Comparison of ENCODE assay signal across 1 fruit fly cellular context in the genomic region with DNA sequence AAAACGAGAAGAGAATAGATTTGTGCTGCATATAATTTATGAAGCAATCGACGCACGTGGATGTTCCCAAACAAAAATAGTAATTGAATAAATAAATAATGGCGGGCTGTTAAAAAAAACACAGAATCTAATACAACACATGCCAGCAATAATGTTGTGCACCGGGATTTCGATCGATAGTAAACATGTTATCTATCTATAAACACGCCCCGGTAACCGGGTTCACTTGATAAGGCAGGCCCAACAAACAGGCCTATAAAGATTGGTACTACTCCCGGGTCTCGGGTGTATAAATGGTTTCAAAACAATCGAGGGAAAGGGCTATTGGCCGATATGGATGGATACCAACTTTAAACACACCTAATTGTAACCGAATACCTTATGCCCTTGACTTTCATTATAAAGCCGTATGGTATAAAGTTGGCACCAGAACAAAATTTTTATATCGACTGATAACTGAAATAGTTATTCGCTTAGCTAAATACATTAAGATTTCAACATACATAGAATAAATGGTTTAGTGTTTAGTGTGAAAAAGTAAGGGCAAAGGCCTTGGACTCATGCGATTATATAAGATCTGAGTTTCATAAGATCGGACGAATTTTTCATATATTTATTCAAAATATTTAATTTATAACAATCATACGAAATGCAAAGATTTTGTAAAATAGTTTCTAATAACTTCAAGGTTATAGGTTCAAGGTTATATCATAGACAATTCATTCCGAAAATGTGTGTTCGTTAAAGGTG.
TF ChIP-seq lines count a peak whose summit lies in the region.

No protein-coding gene starts in this region.

TF ChIP-seq in whole organism, embryonic, 481 proteins besides CTCF, POLR2A, EP300 and RAD21 (continued from another document and continues in another):
- TF ChIP-seq CG18764 (GFP tag; optimal IDR thresholded peaks at IDR 0.05; lab: Kevin White, UChicago) (no peak), CG17359 (tag; optimal IDR thresholded peaks at IDR 0.05; lab: Kevin White, UChicago) (no peak), HmgZ (tag; optimal IDR thresholded peaks at IDR 0.05; lab: Kevin White, UChicago) (no peak), twi (tag; optimal IDR thresholded peaks at IDR 0.05; lab: Kevin White, UChicago) (peak; percentile 80), MTF-1 (GFP tag; optimal IDR thresholded peaks at IDR 0.05; lab: Kevin White, UChicago; ENCODE audit: borderline replicate concordance) (no peak), CG14667 (GFP tag; IDR thresholded peaks at IDR 0.05; lab: Robert Waterston, UW) (no peak), HLHmδ (GFP tag; optimal IDR thresholded peaks at IDR 0.05; lab: Kevin White, UChicago) (no peak), mirr (GFP tag; optimal IDR thresholded peaks at IDR 0.05; lab: Kevin White, UChicago) (peak; percentile 82), da (GFP tag; optimal IDR thresholded peaks at IDR 0.05; lab: Kevin White, UChicago) (no peak), Fer3 (tag; optimal IDR thresholded peaks at IDR 0.05; lab: Kevin White, UChicago) (no peak), Dek (tag; optimal IDR thresholded peaks at IDR 0.05; lab: Kevin White, UChicago) (no peak), CG2116 (GFP tag; optimal IDR thresholded peaks at IDR 0.05; lab: Kevin White, UChicago) (no peak), CG32532 (GFP tag; IDR thresholded peaks at IDR 0.05; lab: Robert Waterston, UW) (no peak), Sox100B (GFP tag; optimal IDR thresholded peaks at IDR 0.05; lab: Kevin White, UChicago) (no peak), ind (GFP tag; optimal IDR thresholded peaks at IDR 0.05; lab: Kevin White, UChicago) (no peak), CG9932 (GFP tag; IDR thresholded peaks at IDR 0.05; lab: Robert Waterston, UW) (no peak), sob (GFP tag; IDR thresholded peaks at IDR 0.05; lab: Robert Waterston, UW) (no peak), CG34422 (GFP tag; IDR thresholded peaks at IDR 0.05; lab: Robert Waterston, UW) (no peak), CG31388 (GFP tag; optimal IDR thresholded peaks at IDR 0.05; lab: Kevin White, UChicago) (no peak), tup (GFP tag; optimal IDR thresholded peaks at IDR 0.05; lab: Kevin White, UChicago) (no peak), trh (GFP tag; optimal IDR thresholded peaks at IDR 0.05; lab: Kevin White, UChicago) (no peak), vnd (GFP tag; IDR thresholded peaks at IDR 0.05; lab: Robert Waterston, UW; ENCODE audit: partially characterized antibody) (no peak), ase (GFP tag; IDR thresholded peaks at IDR 0.05; lab: Robert Waterston, UW) (no peak), CG11456 (GFP tag; IDR thresholded peaks at IDR 0.05; lab: Robert Waterston, UW) (no peak), CG17802 (tag; optimal IDR thresholded peaks at IDR 0.05; lab: Kevin White, UChicago) (no peak), Dfd (GFP tag; optimal IDR thresholded peaks at IDR 0.05; lab: Kevin White, UChicago) (no peak), fru (optimal IDR thresholded peaks at IDR 0.05; lab: Kevin White, UChicago) (no peak), wek (GFP tag; optimal IDR thresholded peaks at IDR 0.05; lab: Kevin White, UChicago) (no peak), her (GFP tag; optimal IDR thresholded peaks at IDR 0.05; lab: Kevin White, UChicago) (no peak), B-H2 (GFP tag; optimal IDR thresholded peaks at IDR 0.05; lab: Kevin White, UChicago) (no peak), CG12769 (tag; optimal IDR thresholded peaks at IDR 0.05; lab: Kevin White, UChicago) (peak; percentile 74), tll (GFP tag; optimal IDR thresholded peaks at IDR 0.05; lab: Kevin White, UChicago) (no peak), Doc3 (GFP tag; IDR thresholded peaks at IDR 0.05; lab: Robert Waterston, UW; ENCODE audit: partially characterized antibody) (no peak), Hr78 (GFP tag; optimal IDR thresholded peaks at IDR 0.05; lab: Kevin White, UChicago) (peak in 1 of 2 experiments; percentile 29), shn (GFP tag; optimal IDR thresholded peaks at IDR 0.05; lab: Kevin White, UChicago) (no peak), CG42726 (GFP tag; IDR thresholded peaks at IDR 0.05; lab: Robert Waterston, UW; ENCODE audit: partially characterized antibody) (no peak), CG11085 (GFP tag; IDR thresholded peaks at IDR 0.05; lab: Robert Waterston, UW) (no peak), GATAe (GFP tag; conservative IDR thresholded peaks at IDR 0.05; lab: Robert Waterston, UW) (peak; percentile 62), HLH4C (GFP tag; IDR thresholded peaks at IDR 0.05; lab: Robert Waterston, UW; ENCODE audit: partially characterized antibody) (no peak), chm (GFP tag; IDR thresholded peaks at IDR 0.05; lab: Robert Waterston, UW) (no peak), Opbp (GFP tag; IDR thresholded peaks at IDR 0.05; lab: Robert Waterston, UW; ENCODE audit: partially characterized antibody) (no peak), H2.0 (GFP tag; IDR thresholded peaks at IDR 0.05; lab: Robert Waterston, UW) (no peak), slbo (GFP tag; IDR thresholded peaks at IDR 0.05; lab: Robert Waterston, UW) (0 out of 2 replicates have a peak, but pooled peaks have one; percentile 6), CG10654 (GFP tag; optimal IDR thresholded peaks at IDR 0.05; lab: Kevin White, UChicago) (no peak), bigmax (GFP tag; optimal IDR thresholded peaks at IDR 0.05; lab: Kevin White, UChicago) (no peak), NC2β (GFP tag; optimal IDR thresholded peaks at IDR 0.05; lab: Kevin White, UChicago) (no peak), pfk (GFP tag; optimal IDR thresholded peaks at IDR 0.05; lab: Kevin White, UChicago) (no peak), CG10431 (GFP tag; optimal IDR thresholded peaks at IDR 0.05; lab: Kevin White, UChicago) (no peak), CG17186 (GFP tag; optimal IDR thresholded peaks at IDR 0.05; lab: Kevin White, UChicago) (no peak), gce (GFP tag; IDR thresholded peaks at IDR 0.05; lab: Robert Waterston, UW) (no peak), CG18011 (GFP tag; optimal IDR thresholded peaks at IDR 0.05; lab: Kevin White, UChicago) (no peak), Adf1 (GFP tag; IDR thresholded peaks at IDR 0.05; lab: Robert Waterston, UW) (no peak), Med (GFP tag; lab: Kevin White, UChicago) (peak; percentile 58), CG10321 (GFP tag; IDR thresholded peaks at IDR 0.05; lab: Robert Waterston, UW) (no peak), grn (GFP tag; optimal IDR thresholded peaks at IDR 0.05; lab: Kevin White, UChicago) (peak; percentile 68), CG3065 (GFP tag; optimal IDR thresholded peaks at IDR 0.05; lab: Kevin White, UChicago) (no peak), CG15073 (GFP tag; optimal IDR thresholded peaks at IDR 0.05; lab: Kevin White, UChicago) (no peak), CG34376 (GFP tag; optimal IDR thresholded peaks at IDR 0.05; lab: Kevin White, UChicago) (peak; percentile 41), Vsx1 (GFP tag; optimal IDR thresholded peaks at IDR 0.05; lab: Kevin White, UChicago) (no peak), Atf6 (GFP tag; IDR thresholded peaks at IDR 0.05; lab: Robert Waterston, UW) (no peak), CG2712 (tag; optimal IDR thresholded peaks at IDR 0.05; lab: Kevin White, UChicago) (no peak), CG6813 (GFP tag; optimal IDR thresholded peaks at IDR 0.05; lab: Kevin White, UChicago) (no peak), ab (GFP tag; optimal IDR thresholded peaks at IDR 0.05; lab: Kevin White, UChicago) (no peak), CG12104 (GFP tag; optimal IDR thresholded peaks at IDR 0.05; lab: Kevin White, UChicago) (no peak), CG1647 (GFP tag; optimal IDR thresholded peaks at IDR 0.05; lab: Kevin White, UChicago) (no peak), inv (GFP tag; IDR thresholded peaks at IDR 0.05; lab: Robert Waterston, UW; ENCODE audit: partially characterized antibody) (no peak), pan (optimal IDR thresholded peaks at IDR 0.05; lab: Kevin White, UChicago) (no peak), pan (GFP tag; optimal IDR thresholded peaks at IDR 0.05 in 1 of 2, IDR thresholded peaks at IDR 0.05 in 1 of 2) (no peak), wor (GFP tag; IDR thresholded peaks at IDR 0.05; lab: Robert Waterston, UW) (no peak), CG13775 (GFP tag; optimal IDR thresholded peaks at IDR 0.05; lab: Kevin White, UChicago) (no peak), nom (GFP tag; optimal IDR thresholded peaks at IDR 0.05; lab: Kevin White, UChicago) (no peak), CG15479 (GFP tag; optimal IDR thresholded peaks at IDR 0.05; lab: Kevin White, UChicago) (no peak), Poxn (GFP tag; IDR thresholded peaks at IDR 0.05; lab: Robert Waterston, UW) (no peak), Hmr (GFP tag; optimal IDR thresholded peaks at IDR 0.05; lab: Kevin White, UChicago) (no peak), CG13894 (tag; optimal IDR thresholded peaks at IDR 0.05; lab: Kevin White, UChicago) (peak; percentile 34), PHDP (tag; optimal IDR thresholded peaks at IDR 0.05; lab: Kevin White, UChicago) (no peak), CG11723 (GFP tag; optimal IDR thresholded peaks at IDR 0.05; lab: Kevin White, UChicago) (no peak), Dll (GFP tag; IDR thresholded peaks at IDR 0.05; lab: Robert Waterston, UW; ENCODE audit: partially characterized antibody) (no peak), CG13287 (GFP tag; IDR thresholded peaks at IDR 0.05; lab: Robert Waterston, UW; ENCODE audit: partially characterized antibody) (no peak), ac (GFP tag; optimal IDR thresholded peaks at IDR 0.05; lab: Kevin White, UChicago) (no peak), CG10543 (GFP tag; optimal IDR thresholded peaks at IDR 0.05; lab: Kevin White, UChicago) (peak; percentile 32), CG17568 (GFP tag; optimal IDR thresholded peaks at IDR 0.05; lab: Kevin White, UChicago) (no peak), lola (GFP tag; optimal IDR thresholded peaks at IDR 0.05; lab: Kevin White, UChicago) (no peak), Stat92E (GFP tag; optimal IDR thresholded peaks at IDR 0.05; lab: Kevin White, UChicago) (no peak), cg (GFP tag; optimal IDR thresholded peaks at IDR 0.05; lab: Kevin White, UChicago) (no peak), Usf (GFP tag; optimal IDR thresholded peaks at IDR 0.05; lab: Kevin White, UChicago) (no peak), eyg (GFP tag; optimal IDR thresholded peaks at IDR 0.05; lab: Kevin White, UChicago) (no peak), CG11695 (GFP tag; IDR thresholded peaks at IDR 0.05; lab: Robert Waterston, UW) (no peak), sr (GFP tag; IDR thresholded peaks at IDR 0.05; lab: Robert Waterston, UW) (no peak), grau (tag; optimal IDR thresholded peaks at IDR 0.05; lab: Kevin White, UChicago) (no peak), NFAT (GFP tag; IDR thresholded peaks at IDR 0.05; lab: Robert Waterston, UW) (no peak), CG6689 (GFP tag; IDR thresholded peaks at IDR 0.05; lab: Robert Waterston, UW) (no peak), CG3407 (GFP tag; optimal IDR thresholded peaks at IDR 0.05; lab: Kevin White, UChicago) (no peak), Lim3 (GFP tag; IDR thresholded peaks at IDR 0.05; lab: Robert Waterston, UW) (no peak), hb (GFP tag; IDR thresholded peaks at IDR 0.05; lab: Robert Waterston, UW; ENCODE audit: partially characterized antibody) (no peak), br (optimal IDR thresholded peaks at IDR 0.05; lab: Kevin White, UChicago) (no peak), kay (GFP tag; optimal IDR thresholded peaks at IDR 0.05; lab: Kevin White, UChicago) (no peak), CG8924 (tag; optimal IDR thresholded peaks at IDR 0.05; lab: Kevin White, UChicago) (no peak), CG2889 (GFP tag; IDR thresholded peaks at IDR 0.05; lab: Robert Waterston, UW) (no peak), ems (GFP tag; optimal IDR thresholded peaks at IDR 0.05; lab: Kevin White, UChicago) (no peak), CG12236 (GFP tag; optimal IDR thresholded peaks at IDR 0.05; lab: Kevin White, UChicago) (no peak), CG1602 (GFP tag; optimal IDR thresholded peaks at IDR 0.05; lab: Kevin White, UChicago) (no peak), lov (optimal IDR thresholded peaks at IDR 0.05; lab: Kevin White, UChicago) (no peak), lov (GFP tag; IDR thresholded peaks at IDR 0.05; lab: Robert Waterston, UW) (no peak), CG5180 (GFP tag; optimal IDR thresholded peaks at IDR 0.05; lab: Kevin White, UChicago) (no peak), D19A (tag; optimal IDR thresholded peaks at IDR 0.05; lab: Kevin White, UChicago) (peak; percentile 55), zfh1 (GFP tag; IDR thresholded peaks at IDR 0.05; lab: Robert Waterston, UW) (no peak), Myb (GFP tag; optimal IDR thresholded peaks at IDR 0.05; lab: Kevin White, UChicago) (no peak), CG7556 (GFP tag; optimal IDR thresholded peaks at IDR 0.05; lab: Kevin White, UChicago) (no peak), mld (GFP tag; IDR thresholded peaks at IDR 0.05; lab: Robert Waterston, UW; ENCODE audit: partially characterized antibody) (no peak), ato (GFP tag; IDR thresholded peaks at IDR 0.05; lab: Robert Waterston, UW; ENCODE audit: partially characterized antibody) (no peak), dmrt99B (tag; optimal IDR thresholded peaks at IDR 0.05; lab: Kevin White, UChicago) (peak; percentile 13), org-1 (GFP tag; optimal IDR thresholded peaks at IDR 0.05; lab: Kevin White, UChicago) (no peak), Hmx (GFP tag; optimal IDR thresholded peaks at IDR 0.05; lab: Kevin White, UChicago) (no peak), sens (GFP tag; lab: Kevin White, UChicago) (peak; percentile 23), unpg (GFP tag; optimal IDR thresholded peaks at IDR 0.05; lab: Kevin White, UChicago) (no peak), caup (GFP tag; optimal IDR thresholded peaks at IDR 0.05; lab: Kevin White, UChicago; ENCODE audit: severe bottlenecking) (peak; percentile 5), TFAM (GFP tag; optimal IDR thresholded peaks at IDR 0.05; lab: Kevin White, UChicago) (no peak), Drgx (GFP tag; IDR thresholded peaks at IDR 0.05; lab: Robert Waterston, UW) (no peak), CG7357 (GFP tag; IDR thresholded peaks at IDR 0.05; lab: Robert Waterston, UW) (no peak), maf-S (GFP tag; optimal IDR thresholded peaks at IDR 0.05; lab: Kevin White, UChicago) (no peak), CG17385 (GFP tag; optimal IDR thresholded peaks at IDR 0.05; lab: Kevin White, UChicago) (no peak), CG8290 (GFP tag; optimal IDR thresholded peaks at IDR 0.05; lab: Kevin White, UChicago) (no peak), CG8290 (tag; optimal IDR thresholded peaks at IDR 0.05; lab: Kevin White, UChicago) (peak in 1 of 2 experiments; percentile 44), crc (GFP tag; optimal IDR thresholded peaks at IDR 0.05; lab: Kevin White, UChicago) (no peak), CG34224 (GFP tag; IDR thresholded peaks at IDR 0.05; lab: Robert Waterston, UW; ENCODE audit: partially characterized antibody) (no peak), h (optimal IDR thresholded peaks at IDR 0.05; lab: Kevin White, UChicago) (no peak), CG11560 (tag; IDR thresholded peaks at IDR 0.05; lab: Robert Waterston, UW) (no peak), Hr51 (GFP tag; optimal IDR thresholded peaks at IDR 0.05; lab: Kevin White, UChicago) (peak in 1 of 2 experiments; percentile 19)
